Worm (Caenorhabditis elegans) whole organism, L1 larva: ENCODE results near the gene ZK287.9.

Source experiments
- C04F5.9 ChIP-seq: sonication (generic microtip); optimal IDR thresholded peaks from 2 replicates; lab custom pipeline; 2016; ENCODE audit warnings: missing genetic modification characterization, missing compliant biosample characterization
- C16A3.4 ChIP-seq: fragments of 150-350 bp; optimal IDR thresholded peaks from 2 replicates; lab custom pipeline; 2014; ENCODE audit warnings: missing biosample characterization, missing genetic modification characterization
- F16B12.6 ChIP-seq: fragments of 150-350 bp; optimal IDR thresholded peaks from 2 replicates; lab custom pipeline; 2014; ENCODE audit warnings: missing biosample characterization, missing genetic modification characterization
- Y116A8C.19 ChIP-seq: sonication (generic microtip); optimal IDR thresholded peaks from 2 replicates; lab custom pipeline; 2016; ENCODE audit warnings: missing compliant biosample characterization, missing genetic modification characterization, borderline replicate concordance
- aha-1 ChIP-seq: fragments of 150-350 bp; optimal IDR thresholded peaks from 2 replicates; lab custom pipeline; 2014; ENCODE audit warnings: missing biosample characterization, missing genetic modification characterization
- alr-1 ChIP-seq: fragments of 200-800 bp; sonication (Bioruptor generic); optimal IDR thresholded peaks from 2 replicates; lab custom pipeline; 2018; ENCODE audit warnings: borderline replicate concordance, mild to moderate bottlenecking, missing genetic modification characterization, missing compliant biosample characterization
- blmp-1 ChIP-seq: fragments of 150-350 bp; optimal IDR thresholded peaks from 2 replicates; lab custom pipeline; 2014; ENCODE audit warnings: missing biosample characterization, missing genetic modification characterization
- ceh-63 ChIP-seq: fragments of 200-800 bp; sonication (Bioruptor generic); optimal IDR thresholded peaks from 2 replicates; lab custom pipeline; 2018; ENCODE audit warnings: mild to moderate bottlenecking, missing genetic modification characterization, missing compliant biosample characterization
- ceh-82 ChIP-seq, 3 experiments: fragments of 150-350 bp in 1 of 3; sonication (generic microtip) in 2 of 3; optimal IDR thresholded peaks; 2 replicates each; lab custom pipeline; 2014 to 2017; ENCODE audit warnings: missing biosample characterization in 3 of 3, missing genetic modification characterization in 3 of 3
- ceh-90 ChIP-seq: sonication (generic microtip); optimal IDR thresholded peaks from 2 replicates; lab custom pipeline; 2016; ENCODE audit warnings: missing genetic modification characterization, missing compliant biosample characterization
- dsc-1 ChIP-seq: sonication (generic microtip); optimal IDR thresholded peaks from 2 replicates; lab custom pipeline; 2016; ENCODE audit warnings: mild to moderate bottlenecking, missing genetic modification characterization, missing compliant biosample characterization
- efl-3 ChIP-seq: fragments of 200-800 bp; sonication (Bioruptor generic); optimal IDR thresholded peaks from 2 replicates; lab custom pipeline; 2018; ENCODE audit warnings: mild to moderate bottlenecking, missing genetic modification characterization, missing compliant biosample characterization
- elt-2 ChIP-seq: sonication (generic microtip); optimal IDR thresholded peaks from 2 replicates; lab custom pipeline; 2016; ENCODE audit warnings: missing genetic modification characterization, mild to moderate bottlenecking, inconsistent platforms, missing compliant biosample characterization, missing genetic modification reagents
- fkh-8 ChIP-seq: sonication (generic microtip); optimal IDR thresholded peaks from 2 replicates; lab custom pipeline; 2016; ENCODE audit warnings: mild to moderate bottlenecking, missing genetic modification characterization, missing compliant biosample characterization
- grh-1 ChIP-seq: fragments of 200-800 bp; sonication (Bioruptor generic); IDR thresholded peaks from 2 replicates; pipeline ENCODE4 v1.3.6; 2022; ENCODE audit warnings: missing genetic modification reagents, missing genetic modification characterization, missing compliant biosample characterization
- hlh-17 ChIP-seq: fragments of 200-800 bp; sonication (Bioruptor generic); optimal IDR thresholded peaks from 2 replicates; lab custom pipeline; 2018; ENCODE audit warnings: missing genetic modification characterization, mild to moderate bottlenecking, missing compliant biosample characterization, moderate library complexity, borderline replicate concordance
- hlh-4 ChIP-seq: sonication (generic microtip); optimal IDR thresholded peaks from 2 replicates; lab custom pipeline; 2016; ENCODE audit warnings: mild to moderate bottlenecking, missing genetic modification characterization, missing compliant biosample characterization
- hpl-2 ChIP-seq: fragments of 150-350 bp; optimal IDR thresholded peaks from 2 replicates; lab custom pipeline; 2014; ENCODE audit warnings: missing biosample characterization, missing genetic modification reagents, missing genetic modification characterization
- irx-1 ChIP-seq: sonication (generic microtip); optimal IDR thresholded peaks from 2 replicates; lab custom pipeline; 2016; ENCODE audit warnings: missing genetic modification characterization, missing compliant biosample characterization
- isw-1 ChIP-seq: fragments of 200-800 bp; sonication (Bioruptor generic); IDR thresholded peaks from 2 replicates; pipeline ENCODE4 v1.3.6; 2022; ENCODE audit warnings: missing genetic modification characterization, missing compliant biosample characterization
- lin-14 ChIP-seq: fragments of 200-800 bp; sonication (Bioruptor generic); optimal IDR thresholded peaks from 2 replicates; lab custom pipeline; 2018; ENCODE audit warnings: mild to moderate bottlenecking, missing genetic modification characterization, moderate library complexity, missing compliant biosample characterization
- lin-15B ChIP-seq: fragments of 150-350 bp; sonication (generic microtip); optimal IDR thresholded peaks from 3 replicates; lab custom pipeline; 2014; ENCODE audit warnings: missing biosample characterization, missing genetic modification characterization
- lir-3 ChIP-seq: sonication (generic microtip); optimal IDR thresholded peaks from 2 replicates; lab custom pipeline; 2016; ENCODE audit warnings: mild to moderate bottlenecking, missing genetic modification characterization, moderate library complexity, missing compliant biosample characterization; ENCODE audit not compliant: poor library complexity
- lsy-2 ChIP-seq, 2 experiments: fragments of 150-350 bp; optimal IDR thresholded peaks; 2 replicates each; lab custom pipeline; 2014; ENCODE audit warnings: missing biosample characterization in 2 of 2, missing genetic modification characterization in 2 of 2
- mab-9 ChIP-seq: fragments of 200-800 bp; sonication (Bioruptor generic); IDR thresholded peaks from 2 replicates; pipeline ENCODE4 v1.3.6; 2022; ENCODE audit warnings: missing genetic modification reagents, missing genetic modification characterization, missing compliant biosample characterization
- nhr-11 ChIP-seq: fragments of 150-350 bp; optimal IDR thresholded peaks from 2 replicates; lab custom pipeline; 2014; ENCODE audit warnings: missing biosample characterization, missing genetic modification characterization
- nhr-12 ChIP-seq: sonication (generic microtip); optimal IDR thresholded peaks from 2 replicates; lab custom pipeline; 2017; ENCODE audit warnings: missing biosample characterization, missing genetic modification characterization
- nhr-19 ChIP-seq: fragments of 200-800 bp; sonication (Bioruptor generic); conservative IDR thresholded peaks from 2 replicates; pipeline ENCODE4 v1.3.6; 2022; ENCODE audit warnings: missing genetic modification characterization, missing compliant biosample characterization
- nhr-77 ChIP-seq: fragments of 150-350 bp; optimal IDR thresholded peaks from 2 replicates; lab custom pipeline; 2014; ENCODE audit warnings: missing biosample characterization, missing genetic modification characterization
- nhr-84 ChIP-seq: sonication (generic microtip); optimal IDR thresholded peaks from 2 replicates; lab custom pipeline; 2017; ENCODE audit warnings: missing biosample characterization, missing genetic modification characterization
- nhr-85 ChIP-seq: sonication (generic microtip); peaks from one replicate; lab custom pipeline; 2016; ENCODE audit warnings: missing genetic modification characterization, inconsistent platforms, missing compliant biosample characterization
- pqm-1 ChIP-seq: sonication (generic microtip); optimal IDR thresholded peaks from 3 replicates; lab custom pipeline; 2017; ENCODE audit warnings: missing biosample characterization, missing genetic modification characterization
- snu-23 ChIP-seq: sonication (generic microtip); optimal IDR thresholded peaks from 2 replicates; lab custom pipeline; 2016; ENCODE audit warnings: missing genetic modification characterization, missing compliant biosample characterization
- sox-4 ChIP-seq: sonication (generic microtip); optimal IDR thresholded peaks from 2 replicates; lab custom pipeline; 2016; ENCODE audit warnings: missing genetic modification characterization, missing compliant biosample characterization
- sup-37 ChIP-seq: fragments of 200-800 bp; sonication (Bioruptor generic); optimal IDR thresholded peaks from 2 replicates; lab custom pipeline; 2018; ENCODE audit warnings: mild to moderate bottlenecking, missing genetic modification characterization, missing compliant biosample characterization
- swsn-7 ChIP-seq: sonication (generic microtip); optimal IDR thresholded peaks from 2 replicates; lab custom pipeline; 2016; ENCODE audit warnings: missing genetic modification characterization, missing compliant biosample characterization
- tbx-2 ChIP-seq: sonication (generic microtip); optimal IDR thresholded peaks from 2 replicates; lab custom pipeline; 2016; ENCODE audit warnings: missing genetic modification characterization, missing compliant biosample characterization
- tlp-1 ChIP-seq: fragments of 150-350 bp; optimal IDR thresholded peaks from 2 replicates; lab custom pipeline; 2014; ENCODE audit warnings: missing biosample characterization, missing genetic modification characterization
- unc-30 ChIP-seq: sonication (generic microtip); optimal IDR thresholded peaks from 2 replicates; lab custom pipeline; 2017; ENCODE audit warnings: missing biosample characterization, missing genetic modification characterization
- unc-98 ChIP-seq: fragments of 200-800 bp; sonication (Bioruptor generic); IDR thresholded peaks from 2 replicates; pipeline ENCODE4 v1.3.6; 2022; ENCODE audit warnings: missing genetic modification characterization, missing compliant biosample characterization
- zag-1 ChIP-seq: fragments of 150-350 bp; optimal IDR thresholded peaks from 2 replicates; lab custom pipeline; 2014; ENCODE audit warnings: missing biosample characterization, missing genetic modification characterization
- zip-4 ChIP-seq: fragments of 200-800 bp; sonication (Bioruptor generic); optimal IDR thresholded peaks from 2 replicates; lab custom pipeline; 2018; ENCODE audit warnings: mild to moderate bottlenecking, missing genetic modification characterization, moderate library complexity, missing compliant biosample characterization

The ZK287.9 gene

DNA sequence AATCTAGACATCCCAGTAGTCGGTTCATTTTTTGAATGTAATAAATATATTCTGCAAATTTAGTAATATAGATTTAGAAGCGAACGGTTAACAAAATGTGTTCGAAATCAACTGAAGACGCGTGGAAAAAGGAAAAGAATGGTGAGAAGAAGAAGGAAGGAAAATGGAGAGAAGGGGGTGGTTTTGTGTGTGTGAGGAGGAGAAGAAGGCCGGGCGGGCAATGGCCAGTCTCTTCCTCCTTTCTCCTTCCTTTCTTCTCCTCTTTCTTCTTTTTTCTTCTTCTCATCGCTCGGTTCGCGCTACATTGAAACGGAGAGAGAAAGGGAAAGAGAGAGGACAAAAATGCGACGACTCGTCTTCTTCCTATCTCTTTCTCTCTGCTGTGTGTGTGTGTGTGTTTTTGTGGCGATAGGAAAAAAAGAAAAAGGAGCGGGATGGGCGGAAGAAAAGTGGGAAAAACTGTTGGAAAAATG lies 13.0 kb downstream of the ZK287.9 start, which contains the start of gene ztf-9 (continued):
- TF ChIP-seq mab-9 (GFP tag; lab: Robert Waterston, UW), result no peak
- no peak for TF ChIP-seq fkh-8 (tag; lab: Kevin White, UChicago)
- no peak for TF ChIP-seq nhr-11 (tag; lab: Kevin White, UChicago)
- peak; percentile 58 for TF ChIP-seq F16B12.6
- TF ChIP-seq alr-1 (tag; lab: Kevin White, UChicago), result no peak
- no peak for TF ChIP-seq Y116A8C.19 (tag; lab: Kevin White, UChicago)
- peak; percentile 30 for TF ChIP-seq elt-2
- no peak for TF ChIP-seq hlh-4 (tag; lab: Kevin White, UChicago)
- no peak for TF ChIP-seq nhr-85 (tag; lab: Kevin White, UChicago)
- no peak for TF ChIP-seq tlp-1 (tag; lab: Kevin White, UChicago)
- no peak for TF ChIP-seq unc-30 (tag; lab: Kevin White, UChicago)
- TF ChIP-seq swsn-7 (tag; lab: Kevin White, UChicago), result peak; percentile 22
- no peak for TF ChIP-seq efl-3 (GFP tag; lab: Kevin White, UChicago)
- no peak for TF ChIP-seq sox-4 (tag; lab: Kevin White, UChicago)
- TF ChIP-seq zag-1 (tag; lab: Kevin White, UChicago), result no peak
- no peak for TF ChIP-seq nhr-84 (tag; lab: Kevin White, UChicago)
- no peak for TF ChIP-seq hpl-2 (GFP tag; lab: Kevin White, UChicago)
- no peak for TF ChIP-seq isw-1
- no peak for TF ChIP-seq C04F5.9 (tag; lab: Kevin White, UChicago)
- TF ChIP-seq lin-14, result peak; percentile 87
- peak; percentile 16 for TF ChIP-seq irx-1 (tag; lab: Kevin White, UChicago)
- TF ChIP-seq ceh-82 (tag; optimal IDR thresholded peaks at IDR 0.05; lab: Kevin White, UChicago), result peak in 1 of 3 experiments; percentile 49
- TF ChIP-seq sup-37 (GFP tag; lab: Kevin White, UChicago), result no peak
- TF ChIP-seq lsy-2 (tag; optimal IDR thresholded peaks at IDR 0.05; lab: Kevin White, UChicago), result peak in 1 of 2 experiments; percentile 76
- TF ChIP-seq C16A3.4 (tag; lab: Kevin White, UChicago), result peak; percentile 40
- TF ChIP-seq ceh-63 (GFP tag; lab: Kevin White, UChicago), result no peak
- no peak for TF ChIP-seq pqm-1 (tag; lab: Kevin White, UChicago)
- no peak for TF ChIP-seq lin-15B (tag; lab: Kevin White, UChicago)
- no peak for TF ChIP-seq grh-1 (GFP tag; lab: Robert Waterston, UW)
- TF ChIP-seq tbx-2 (tag; lab: Kevin White, UChicago), result peak; percentile 43
- TF ChIP-seq nhr-19 (GFP tag; lab: Robert Waterston, UW), result no peak
- peak; percentile 39 for TF ChIP-seq nhr-77 (tag; lab: Kevin White, UChicago)
- TF ChIP-seq ceh-90 (tag; lab: Kevin White, UChicago), result no peak
- no peak for TF ChIP-seq dsc-1 (tag; lab: Kevin White, UChicago)
- TF ChIP-seq snu-23 (GFP tag; lab: Kevin White, UChicago), result peak; percentile 59
- TF ChIP-seq aha-1, result no peak
- TF ChIP-seq hlh-17 (GFP tag; lab: Kevin White, UChicago), result no peak
- TF ChIP-seq nhr-12, result no peak
- TF ChIP-seq lir-3 (tag; lab: Kevin White, UChicago), result no peak
- TF ChIP-seq unc-98 (GFP tag; lab: Robert Waterston, UW), result no peak

DNA sequence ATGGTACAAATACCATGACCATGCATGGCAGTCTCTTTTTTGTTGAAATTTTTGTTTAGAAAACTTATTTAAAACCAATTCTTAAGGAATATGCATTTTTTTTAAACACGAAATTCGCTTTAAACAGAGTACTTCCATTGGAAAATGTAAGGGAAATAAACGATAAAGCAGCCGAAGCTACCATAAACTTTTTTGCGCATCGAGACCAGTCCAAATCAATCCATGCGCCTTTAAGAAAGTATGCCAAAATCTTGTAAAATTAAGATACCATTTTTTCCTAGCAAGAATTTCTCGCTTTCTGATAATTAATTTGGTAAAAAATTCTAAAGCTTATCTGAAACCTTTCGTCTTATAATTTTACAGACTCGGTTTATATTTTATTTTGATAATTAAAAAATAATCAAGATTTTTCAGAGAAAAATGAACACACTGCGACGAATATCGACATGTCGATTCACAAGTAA lies 13.5 kb downstream of the ZK287.9 start, which contains the start of gene ZK287.7:
Gene ZK287.7, plus strand, starts transcription at position 414 of the 464 bp plus-strand sequence.
- TF ChIP-seq F16B12.6, result no peak
- no peak for TF ChIP-seq blmp-1 (tag; lab: Kevin White, UChicago)
- no peak for TF ChIP-seq zip-4 (GFP tag; lab: Kevin White, UChicago)
